Fruit fly (Drosophila melanogaster) whole organism, embryonic: Measurements from ENCODE around the gene CG10602.
A peak's percentile ranks its signal among the peaks of the same experiment; 100 is the strongest.

Experiments used
- C15 ChIP-seq: fragments of 200-800 bp; sonication (Bioruptor generic); IDR thresholded peaks from 3 replicates; pipeline ENCODE4 v1.3.6; 2022; ENCODE audit warnings: missing biosample characterization, missing genetic modification characterization
- CG10147 ChIP-seq: fragments of 200-800 bp; sonication (Bioruptor generic); optimal IDR thresholded peaks from 2 replicates; lab custom pipeline; 2019; ENCODE audit warnings: missing biosample characterization, mild to moderate bottlenecking, missing genetic modification characterization, moderate library complexity
- CG10267 ChIP-seq: fragments of 200-800 bp; sonication (Bioruptor generic); optimal IDR thresholded peaks from 2 replicates; lab custom pipeline; 2018; ENCODE audit warnings: missing biosample characterization, mild to moderate bottlenecking, missing genetic modification characterization, moderate library complexity
- CG10431 ChIP-seq: fragments of 200-800 bp; sonication (Bioruptor generic); optimal IDR thresholded peaks from 3 replicates; lab custom pipeline; 2018; ENCODE audit warnings: missing biosample characterization, mild to moderate bottlenecking, missing genetic modification characterization
- CG11093 ChIP-seq: fragments of 200-800 bp; sonication (Bioruptor generic); IDR thresholded peaks from 3 replicates; pipeline ENCODE4 v1.3.6; 2022; ENCODE audit warnings: missing biosample characterization, missing genetic modification characterization
- CG14050 ChIP-seq: fragments of 200-800 bp; sonication (Bioruptor generic); IDR thresholded peaks from 3 replicates; pipeline ENCODE4 v1.3.6; 2022; ENCODE audit warnings: missing biosample characterization, missing genetic modification characterization
- CG2129 ChIP-seq: fragments of 200-800 bp; sonication (Bioruptor generic); IDR thresholded peaks from 2 replicates; pipeline ENCODE4 v1.3.6; 2022; ENCODE audit warnings: missing biosample characterization, missing genetic modification characterization; ENCODE audit not compliant: partially characterized antibody
- CG34376 ChIP-seq: fragments of 200-800 bp; sonication (Bioruptor generic); optimal IDR thresholded peaks from 2 replicates; lab custom pipeline; 2018; ENCODE audit warnings: missing biosample characterization, mild to moderate bottlenecking, missing genetic modification characterization
- CG3995 ChIP-seq: fragments of 200-800 bp; sonication (Bioruptor generic); optimal IDR thresholded peaks from 3 replicates; lab custom pipeline; 2016; ENCODE audit warnings: missing biosample characterization, missing genetic modification characterization
- CG4404 ChIP-seq: fragments of 200-800 bp; sonication (Bioruptor generic); IDR thresholded peaks from 2 replicates; pipeline ENCODE4 v1.3.6; 2022; ENCODE audit warnings: missing biosample characterization, missing genetic modification characterization
- CG6272 ChIP-seq: fragments of 200-800 bp; sonication (Bioruptor generic); IDR thresholded peaks from 2 replicates; pipeline ENCODE4 v1.3.6; 2022; ENCODE audit warnings: missing biosample characterization, missing genetic modification characterization
- CG7372 ChIP-seq: fragments of 200-800 bp; sonication (Bioruptor generic); IDR thresholded peaks from 2 replicates; pipeline ENCODE4 v1.3.6; 2022; ENCODE audit warnings: missing biosample characterization, missing genetic modification characterization
- CG7963 ChIP-seq: fragments of 200-800 bp; sonication (Bioruptor generic); IDR thresholded peaks from 3 replicates; pipeline ENCODE4 v1.3.6; 2022; ENCODE audit warnings: missing biosample characterization, missing genetic modification characterization; ENCODE audit not compliant: partially characterized antibody
- CG8765 ChIP-seq: fragments of 200-800 bp; sonication (Bioruptor generic); IDR thresholded peaks from 2 replicates; pipeline ENCODE4 v1.3.6; 2022; ENCODE audit warnings: missing biosample characterization, missing genetic modification characterization
- Dip3 ChIP-seq: fragments of 200-800 bp; sonication (Bioruptor generic); optimal IDR thresholded peaks from 3 replicates; lab custom pipeline; 2016; ENCODE audit warnings: missing biosample characterization, missing genetic modification characterization
- Ets65A ChIP-seq: fragments of 200-800 bp; sonication (Bioruptor generic); peaks from one replicate; lab custom pipeline; 2016; ENCODE audit warnings: missing biosample characterization, missing genetic modification characterization
- Ets97D ChIP-seq: fragments of 200-800 bp; sonication (Bioruptor generic); optimal IDR thresholded peaks from 3 replicates; lab custom pipeline; 2016; ENCODE audit warnings: missing biosample characterization, missing genetic modification characterization
- GATAe ChIP-seq: fragments of 200-800 bp; sonication (Bioruptor generic); conservative IDR thresholded peaks from 2 replicates; pipeline ENCODE4 v1.3.6; 2022; ENCODE audit warnings: missing biosample characterization, missing genetic modification characterization
- HHEX ChIP-seq: fragments of 200-800 bp; sonication (Bioruptor generic); optimal IDR thresholded peaks from 3 replicates; lab custom pipeline; 2017; ENCODE audit warnings: missing biosample characterization, mild to moderate bottlenecking, missing genetic modification characterization, missing genetic modification reagents
- Hmx ChIP-seq: fragments of 200-800 bp; sonication (Bioruptor generic); optimal IDR thresholded peaks from 2 replicates; lab custom pipeline; 2016; ENCODE audit warnings: missing biosample characterization, missing genetic modification characterization
- Hr78 ChIP-seq, 2 experiments: fragments of 200-800 bp in 1 of 2; fragments of >200 bp in 1 of 2; sonication (Bioruptor generic) in 1 of 2; optimal IDR thresholded peaks; 2 replicates each; lab custom pipeline; 2017 to 2019; ENCODE audit warnings: missing biosample characterization in 2 of 2, missing genetic modification characterization in 2 of 2, mild to moderate bottlenecking in 1 of 2, moderate library complexity in 1 of 2
- NFAT ChIP-seq: fragments of 200-800 bp; sonication (Bioruptor generic); IDR thresholded peaks from 2 replicates; pipeline ENCODE4 v1.3.6; 2022; ENCODE audit warnings: missing biosample characterization, missing genetic modification characterization
- Spps ChIP-seq: fragments of 200-800 bp; sonication (Bioruptor generic); optimal IDR thresholded peaks from 2 replicates; lab custom pipeline; 2018; ENCODE audit warnings: missing biosample characterization, mild to moderate bottlenecking, missing genetic modification characterization
- Tbp ChIP-seq: fragments of >200 bp; optimal IDR thresholded peaks from 2 replicates; lab custom pipeline; 2018; ENCODE audit warnings: missing biosample characterization, missing genetic modification characterization
- Usf ChIP-seq: fragments of 200-800 bp; sonication (Bioruptor generic); optimal IDR thresholded peaks from 2 replicates; lab custom pipeline; 2017; ENCODE audit warnings: missing genotype, missing biosample characterization, missing genetic modification characterization
- abd-A ChIP-seq: fragments of 200-800 bp; sonication (Bioruptor generic); optimal IDR thresholded peaks from 3 replicates; lab custom pipeline; 2019; ENCODE audit warnings: missing biosample characterization, mild to moderate bottlenecking, missing genetic modification characterization, moderate library complexity
- ac ChIP-seq: fragments of 200-800 bp; sonication (Bioruptor generic); optimal IDR thresholded peaks from 3 replicates; lab custom pipeline; 2017; ENCODE audit warnings: missing biosample characterization, mild to moderate bottlenecking, missing genetic modification characterization
- ap ChIP-seq: fragments of 200-800 bp; sonication (Bioruptor generic); IDR thresholded peaks from 2 replicates; pipeline ENCODE4 v1.3.6; 2022; ENCODE audit warnings: missing biosample characterization, missing genetic modification characterization
- az2 ChIP-seq: fragments of 200-800 bp; sonication (Bioruptor generic); optimal IDR thresholded peaks from 3 replicates; lab custom pipeline; 2016; ENCODE audit warnings: missing biosample characterization, missing genetic modification characterization
- bbx ChIP-seq: fragments of 200-800 bp; sonication (Bioruptor generic); IDR thresholded peaks from 2 replicates; pipeline ENCODE4 v1.3.6; 2022; ENCODE audit warnings: missing biosample characterization, missing genetic modification characterization; ENCODE audit not compliant: partially characterized antibody
- br ChIP-seq: fragments of >200 bp; optimal IDR thresholded peaks from 2 replicates; lab custom pipeline; 2017
- chn ChIP-seq: fragments of 200-800 bp; sonication (Bioruptor generic); optimal IDR thresholded peaks from 2 replicates; lab custom pipeline; 2016; ENCODE audit warnings: missing biosample characterization, missing genetic modification characterization
- da ChIP-seq: fragments of 200-800 bp; sonication (Bioruptor generic); optimal IDR thresholded peaks from 2 replicates; lab custom pipeline; 2016; ENCODE audit warnings: missing biosample characterization, missing genetic modification characterization
- danr ChIP-seq: fragments of 200-800 bp; sonication (Bioruptor generic); IDR thresholded peaks from 2 replicates; pipeline ENCODE4 v1.3.6; 2022; ENCODE audit warnings: missing biosample characterization, missing genetic modification characterization
- esg ChIP-seq: fragments of 200-800 bp; sonication (Bioruptor generic); conservative IDR thresholded peaks from 2 replicates; pipeline ENCODE4 v1.3.6; 2022; ENCODE audit warnings: missing biosample characterization, missing genetic modification characterization
- gcm2 ChIP-seq: fragments of 200-800 bp; sonication (Bioruptor generic); optimal IDR thresholded peaks from 2 replicates; lab custom pipeline; 2016; ENCODE audit warnings: missing biosample characterization, missing genetic modification characterization
- jing ChIP-seq: fragments of 200-800 bp; sonication (Bioruptor generic); optimal IDR thresholded peaks from 2 replicates; lab custom pipeline; 2018; ENCODE audit warnings: missing biosample characterization, mild to moderate bottlenecking, missing genetic modification characterization
- klu ChIP-seq: fragments of 200-800 bp; sonication (Bioruptor generic); IDR thresholded peaks from 2 replicates; pipeline ENCODE4 v1.3.6; 2022; ENCODE audit warnings: missing biosample characterization, missing genetic modification characterization
- pnt ChIP-seq: fragments of 200-800 bp; sonication (Bioruptor generic); optimal IDR thresholded peaks from 3 replicates; lab custom pipeline; 2016; ENCODE audit warnings: missing biosample characterization, missing genetic modification characterization
- scrt ChIP-seq: fragments of 200-800 bp; sonication (Bioruptor generic); optimal IDR thresholded peaks from 2 replicates; lab custom pipeline; 2018; ENCODE audit warnings: missing biosample characterization, mild to moderate bottlenecking, missing genetic modification characterization, moderate library complexity
- sens ChIP-seq: fragments of 200-800 bp; sonication (Bioruptor generic); peaks from one replicate; lab custom pipeline; 2016; ENCODE audit warnings: missing biosample characterization, missing genetic modification characterization
- trem ChIP-seq: fragments of 200-800 bp; optimal IDR thresholded peaks from 3 replicates; lab custom pipeline; 2019; ENCODE audit warnings: missing biosample characterization, mild to moderate bottlenecking, missing genetic modification characterization, moderate library complexity
- vfl ChIP-seq: fragments of 200-800 bp; sonication (Bioruptor generic); optimal IDR thresholded peaks from 2 replicates; lab custom pipeline; 2016; ENCODE audit warnings: missing biosample characterization, missing genetic modification characterization
- yki ChIP-seq: fragments of >200 bp; optimal IDR thresholded peaks from 3 replicates; lab custom pipeline; 2018

CG10602 gene

dm6 chr2L:18839143-18839872, 19.7 kb downstream of the CG10602 start, which contains the start of gene CG10600 (continued):
- TF ChIP-seq CG34376 (GFP tag; lab: Kevin White, UChicago) (peak; percentile 81), klu (GFP tag; lab: Robert Waterston, UW) (peak; percentile 64)

DNA sequence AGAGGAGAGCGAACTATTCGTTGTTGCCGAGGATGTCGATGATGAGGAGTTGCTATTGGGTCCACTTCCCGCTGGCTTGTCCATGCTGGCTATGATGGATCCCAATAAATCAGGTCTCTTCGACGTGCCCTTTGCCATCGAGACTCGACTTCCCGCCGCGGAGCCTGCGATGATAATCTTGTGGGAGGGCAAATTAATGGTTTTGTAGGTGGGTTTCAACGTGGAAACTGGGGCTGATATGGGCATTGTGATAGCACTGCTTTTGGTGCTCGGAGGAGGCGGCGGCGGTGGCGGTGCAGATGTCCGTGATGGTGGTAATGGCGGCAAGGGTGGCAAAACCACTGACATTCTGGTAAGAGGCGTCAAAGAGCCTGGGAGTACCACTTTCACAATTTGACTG, 24.5 kb downstream of the CG10602 start:
- TF ChIP-seq ac = no peak
- TF ChIP-seq Ets65A (GFP tag; lab: Kevin White, UChicago) = peak; percentile 55

- TF ChIP-seq C15 (GFP tag; lab: Robert Waterston, UW) = 0 out of 3 replicates have a peak, but pooled peaks have one; percentile 29
- TF ChIP-seq Usf (GFP tag; lab: Kevin White, UChicago) = peak; percentile 24
- TF ChIP-seq CG8765 (GFP tag; lab: Robert Waterston, UW) = peak; percentile 29; the same call in 1 of the 2 replicates
- TF ChIP-seq Hr78 (GFP tag; optimal IDR thresholded peaks at IDR 0.05; lab: Kevin White, UChicago) = peak in 1 of 2 experiments; percentile 47
- TF ChIP-seq HHEX (GFP tag; lab: Kevin White, UChicago) = peak; percentile 39
- TF ChIP-seq CG10431 (GFP tag; lab: Kevin White, UChicago) = no peak
- peak; percentile 77 for TF ChIP-seq Ets97D (GFP tag; lab: Kevin White, UChicago)
- TF ChIP-seq az2 (GFP tag; lab: Kevin White, UChicago) = peak; percentile 63
- TF ChIP-seq CG2129 = peak; percentile 52
- peak; percentile 45 for TF ChIP-seq gcm2
- no peak for TF ChIP-seq br (lab: Kevin White, UChicago)
- TF ChIP-seq ap = 0 out of 2 replicates have a peak, but pooled peaks have one; percentile 19
- no peak for TF ChIP-seq Spps
- peak; percentile 24 for TF ChIP-seq CG3995 (GFP tag; lab: Kevin White, UChicago)
- TF ChIP-seq vfl = peak; percentile 66
- TF ChIP-seq yki = no peak
- peak; percentile 58 for TF ChIP-seq pnt (GFP tag; lab: Kevin White, UChicago)
- peak; percentile 60 for TF ChIP-seq Dip3 (GFP tag; lab: Kevin White, UChicago)
- peak; percentile 43 for TF ChIP-seq da (GFP tag; lab: Kevin White, UChicago)
- 0 out of 2 replicates have a peak, but pooled peaks have one; percentile 11 for TF ChIP-seq CG7372 (GFP tag; lab: Robert Waterston, UW)
- peak; percentile 56 for TF ChIP-seq Tbp (GFP tag; lab: Kevin White, UChicago)
- TF ChIP-seq sens = peak; percentile 92
- 0 out of 2 replicates have a peak, but pooled peaks have one; percentile 36 for TF ChIP-seq danr (GFP tag; lab: Robert Waterston, UW)
- TF ChIP-seq Hmx (GFP tag; lab: Kevin White, UChicago) = peak; percentile 61
- peak; percentile 88 for TF ChIP-seq CG7963 (GFP tag; lab: Robert Waterston, UW)
- peak; percentile 91 for TF ChIP-seq bbx (GFP tag; lab: Robert Waterston, UW)
- peak; percentile 60 for TF ChIP-seq CG10147 (GFP tag; lab: Kevin White, UChicago)
- TF ChIP-seq chn = peak; percentile 72
- peak; percentile 31 for TF ChIP-seq jing (GFP tag; lab: Kevin White, UChicago)
- TF ChIP-seq abd-A (tag; lab: Kevin White, UChicago) = no peak
- TF ChIP-seq scrt (GFP tag; lab: Kevin White, UChicago) = peak; percentile 90
- TF ChIP-seq trem (tag; lab: Kevin White, UChicago) = peak; percentile 64
- TF ChIP-seq CG6272 = peak; percentile 45; the same call in 1 of the 2 replicates
- TF ChIP-seq esg (GFP tag; lab: Robert Waterston, UW) = no peak
- TF ChIP-seq CG10267 (tag; lab: Kevin White, UChicago) = peak; percentile 53
- TF ChIP-seq CG14050 = no peak
- no peak for TF ChIP-seq CG11093 (GFP tag; lab: Robert Waterston, UW)
- TF ChIP-seq GATAe (GFP tag; lab: Robert Waterston, UW) = peak; percentile 80
- peak; percentile 35; the same call in 1 of the 2 replicates for TF ChIP-seq CG4404 (GFP tag; lab: Robert Waterston, UW)
- TF ChIP-seq NFAT (GFP tag; lab: Robert Waterston, UW) = no peak; the same call in 1 of the 2 replicates
Observed at dm6 chr2L:18830587-18831528, 28.2 kb downstream of the CG10602 start, which contains the start of the genes CG17597 and ScpX. Gene CG17597, minus strand, starts transcription at chr2L:18831153. Gene ScpX, plus strand, starts transcription at chr2L:18831229.
